Worm (Caenorhabditis elegans) whole organism, L2 larva: ENCODE measurements around the gene C18D11.1.

Experiments
- C34F6.9 ChIP-seq: fragments of 150-350 bp; optimal IDR thresholded peaks from 2 replicates; lab custom pipeline; 2014; ENCODE audit warnings: missing biosample characterization, missing genetic modification characterization
- R02D3.7 ChIP-seq: fragments of 150-350 bp; optimal IDR thresholded peaks from 2 replicates; lab custom pipeline; 2014; ENCODE audit warnings: missing biosample characterization, missing genetic modification characterization
- Y55F3AM.14 ChIP-seq: fragments of 200-800 bp; sonication (Bioruptor generic); optimal IDR thresholded peaks from 2 replicates; lab custom pipeline; 2018; ENCODE audit warnings: mild to moderate bottlenecking, missing genetic modification characterization, missing compliant biosample characterization
- alr-1 ChIP-seq: fragments of 150-350 bp; optimal IDR thresholded peaks from 2 replicates; lab custom pipeline; 2014; ENCODE audit warnings: missing biosample characterization, missing genetic modification characterization
- aly-2 ChIP-seq: fragments of 150-350 bp; optimal IDR thresholded peaks from 2 replicates; lab custom pipeline; 2014; ENCODE audit warnings: missing biosample characterization, missing genetic modification characterization
- ama-1 ChIP-seq: fragments of 150-350 bp; optimal IDR thresholded peaks from 2 replicates; lab custom pipeline; 2018; ENCODE audit warnings: inconsistent platforms
- ceh-82 ChIP-seq: fragments of 150-350 bp; optimal IDR thresholded peaks from 2 replicates; lab custom pipeline; 2014; ENCODE audit warnings: missing biosample characterization, missing genetic modification characterization
- crh-2 ChIP-seq: sonication (generic microtip); optimal IDR thresholded peaks from 2 replicates; lab custom pipeline; 2017; ENCODE audit warnings: missing biosample characterization, missing genetic modification characterization
- dmd-4 ChIP-seq: sonication (generic microtip); optimal IDR thresholded peaks from 2 replicates; lab custom pipeline; 2017; ENCODE audit warnings: missing biosample characterization, missing genetic modification characterization
- elt-1 ChIP-seq: fragments of 150-350 bp; optimal IDR thresholded peaks from 2 replicates; lab custom pipeline; 2014; ENCODE audit warnings: missing biosample characterization, missing genetic modification characterization
- gmeb-1 ChIP-seq: fragments of 150-350 bp; optimal IDR thresholded peaks from 2 replicates; lab custom pipeline; 2014; ENCODE audit warnings: missing biosample characterization, missing genetic modification characterization
- lin-13 ChIP-seq: fragments of 150-350 bp; optimal IDR thresholded peaks from 2 replicates; lab custom pipeline; 2014; ENCODE audit warnings: missing biosample characterization, missing genetic modification reagents, missing genetic modification characterization
- lin-39 ChIP-seq: fragments of 150-350 bp; optimal IDR thresholded peaks from 2 replicates; lab custom pipeline; 2014; ENCODE audit warnings: missing biosample characterization, missing genetic modification reagents, missing genetic modification characterization
- lsy-2 ChIP-seq, 2 experiments: fragments of 150-350 bp in 1 of 2; sonication (generic microtip) in 1 of 2; optimal IDR thresholded peaks; 2 replicates each; lab custom pipeline; 2014 to 2017; ENCODE audit warnings: missing biosample characterization in 2 of 2, missing genetic modification characterization in 2 of 2
- mab-5 ChIP-seq: fragments of 150-350 bp; optimal IDR thresholded peaks from 2 replicates; lab custom pipeline; 2014; ENCODE audit warnings: missing biosample characterization, missing genetic modification characterization
- mbf-1 ChIP-seq: sonication (generic microtip); optimal IDR thresholded peaks from 2 replicates; lab custom pipeline; 2017; ENCODE audit warnings: missing biosample characterization, missing genetic modification characterization
- nhr-11 ChIP-seq: fragments of 150-350 bp; optimal IDR thresholded peaks from 2 replicates; lab custom pipeline; 2014; ENCODE audit warnings: missing biosample characterization, missing genetic modification characterization
- nhr-129 ChIP-seq: fragments of 150-350 bp; optimal IDR thresholded peaks from 2 replicates; lab custom pipeline; 2014; ENCODE audit warnings: missing biosample characterization, missing genetic modification characterization
- nhr-23 ChIP-seq: fragments of 150-350 bp; optimal IDR thresholded peaks from 2 replicates; lab custom pipeline; 2014; ENCODE audit warnings: missing biosample characterization, missing genetic modification reagents, missing genetic modification characterization
- nhr-237 ChIP-seq: fragments of 150-350 bp; optimal IDR thresholded peaks from 2 replicates; lab custom pipeline; 2014; ENCODE audit warnings: missing biosample characterization, missing genetic modification characterization
- nhr-6 ChIP-seq: fragments of 150-350 bp; optimal IDR thresholded peaks from 2 replicates; lab custom pipeline; 2014; ENCODE audit warnings: missing biosample characterization, missing genetic modification characterization
- nhr-77 ChIP-seq: fragments of 150-350 bp; optimal IDR thresholded peaks from 2 replicates; lab custom pipeline; 2014; ENCODE audit warnings: missing biosample characterization, missing genetic modification characterization
- peb-1 ChIP-seq: fragments of 150-350 bp; optimal IDR thresholded peaks from 2 replicates; lab custom pipeline; 2014; ENCODE audit warnings: missing biosample characterization, missing genetic modification characterization
- sem-4 ChIP-seq: fragments of 150-350 bp; optimal IDR thresholded peaks from 2 replicates; lab custom pipeline; 2014; ENCODE audit warnings: missing biosample characterization, missing genetic modification reagents, missing genetic modification characterization
- skn-1 ChIP-seq: sonication (generic microtip); optimal IDR thresholded peaks from 2 replicates; lab custom pipeline; 2017; ENCODE audit warnings: missing biosample characterization, missing genetic modification characterization
- sma-3 ChIP-seq: sonication (generic microtip); optimal IDR thresholded peaks from 2 replicates; lab custom pipeline; 2016; ENCODE audit warnings: missing genetic modification reagents, missing genetic modification characterization, missing compliant biosample characterization
- sma-9 ChIP-seq, 2 experiments: fragments of 150-350 bp in 1 of 2; sonication (generic microtip) in 1 of 2; optimal IDR thresholded peaks; 2 replicates each; lab custom pipeline; 2014 to 2016; ENCODE audit warnings: missing genetic modification characterization in 2 of 2, mild to moderate bottlenecking in 1 of 2, missing biosample characterization in 1 of 2, missing compliant biosample characterization in 1 of 2, missing genetic modification reagents in 1 of 2, moderate library complexity in 1 of 2
- unc-39 ChIP-seq: fragments of 150-350 bp; optimal IDR thresholded peaks from 2 replicates; lab custom pipeline; 2014; ENCODE audit warnings: missing biosample characterization, missing genetic modification characterization
- unc-55 ChIP-seq: fragments of 150-350 bp; sonication (generic microtip); optimal IDR thresholded peaks from 3 replicates; lab custom pipeline; 2014; ENCODE audit warnings: missing biosample characterization, missing genetic modification reagents, missing genetic modification characterization
- unc-62 ChIP-seq: fragments of 150-350 bp; optimal IDR thresholded peaks from 2 replicates; lab custom pipeline; 2014; ENCODE audit warnings: missing biosample characterization, missing genetic modification reagents, missing genetic modification characterization
- ztf-1 ChIP-seq: fragments of 200-800 bp; sonication (Bioruptor generic); conservative IDR thresholded peaks from 2 replicates; pipeline ENCODE4 v1.3.6; 2022; ENCODE audit warnings: missing genetic modification characterization, missing compliant biosample characterization
- ztf-11 ChIP-seq: sonication (generic microtip); optimal IDR thresholded peaks from 2 replicates; lab custom pipeline; 2017; ENCODE audit warnings: missing biosample characterization, missing genetic modification characterization
- ztf-4 ChIP-seq: fragments of 150-350 bp; optimal IDR thresholded peaks from 2 replicates; lab custom pipeline; 2014; ENCODE audit warnings: missing biosample characterization, missing genetic modification characterization

Gene C18D11.1

DNA sequence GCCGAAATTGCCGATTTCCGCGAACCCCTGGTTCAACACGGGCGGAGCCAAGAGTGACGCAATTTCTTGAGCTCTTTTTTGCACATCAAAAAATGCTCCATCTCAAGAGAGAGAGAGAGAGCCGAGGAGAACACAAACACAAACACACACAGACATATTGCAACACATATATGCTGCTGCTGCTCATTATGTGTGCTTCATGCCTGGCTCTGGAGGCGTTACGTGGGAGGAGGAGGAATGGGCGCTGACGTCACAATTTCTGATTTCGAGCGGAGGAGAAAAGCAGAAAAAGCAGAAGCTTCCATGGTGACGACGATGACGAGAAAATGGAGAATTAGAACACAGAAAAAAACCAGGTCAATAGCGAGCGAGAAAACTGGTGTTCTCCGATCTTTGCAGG lies 19.7 kb downstream of the C18D11.1 start (continued):
- peak in 1 of 2 experiments; percentile 27 for TF ChIP-seq lsy-2 (tag; optimal IDR thresholded peaks at IDR 0.05; lab: Kevin White, UChicago)
- no peak for TF ChIP-seq ztf-4 (tag; lab: Kevin White, UChicago)
- TF ChIP-seq mbf-1 (tag; lab: Kevin White, UChicago), result no peak
- no peak for TF ChIP-seq sem-4
- no peak for TF ChIP-seq unc-62 (GFP tag; lab: Kevin White, UChicago)
- TF ChIP-seq sma-9 (GFP tag; optimal IDR thresholded peaks at IDR 0.05; lab: Kevin White, UChicago), result no peak
- TF ChIP-seq sma-9 (tag; optimal IDR thresholded peaks at IDR 0.05; lab: Kevin White, UChicago), result no peak
- TF ChIP-seq nhr-11 (tag; lab: Kevin White, UChicago), result no peak
- no peak for TF ChIP-seq dmd-4 (tag; lab: Kevin White, UChicago)

DNA sequence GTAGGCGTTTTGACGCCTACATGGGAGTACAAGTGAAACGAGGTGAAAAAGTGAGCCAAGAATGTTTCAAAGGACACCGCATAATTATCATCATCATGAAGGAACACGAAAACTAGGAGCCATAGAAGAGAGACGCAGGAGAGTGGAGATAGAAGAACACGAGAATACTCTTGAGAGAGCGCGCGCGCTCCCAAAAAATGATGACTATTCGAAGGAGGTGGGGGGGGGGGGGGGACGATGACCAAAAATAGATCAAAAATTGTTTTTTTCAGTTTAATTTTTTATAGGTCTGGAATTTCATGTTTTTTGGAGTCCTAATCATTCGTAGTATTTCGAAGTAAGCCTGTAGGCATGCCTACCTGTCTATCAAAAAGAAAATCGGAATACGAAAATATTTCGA lies 20.4 kb downstream of the C18D11.1 start:
- TF ChIP-seq crh-2 (tag; lab: Kevin White, UChicago), result no peak
- peak; percentile 27 for TF ChIP-seq unc-55 (GFP tag; lab: Kevin White, UChicago)
- TF ChIP-seq skn-1 (tag; lab: Kevin White, UChicago), result peak; percentile 61

DNA sequence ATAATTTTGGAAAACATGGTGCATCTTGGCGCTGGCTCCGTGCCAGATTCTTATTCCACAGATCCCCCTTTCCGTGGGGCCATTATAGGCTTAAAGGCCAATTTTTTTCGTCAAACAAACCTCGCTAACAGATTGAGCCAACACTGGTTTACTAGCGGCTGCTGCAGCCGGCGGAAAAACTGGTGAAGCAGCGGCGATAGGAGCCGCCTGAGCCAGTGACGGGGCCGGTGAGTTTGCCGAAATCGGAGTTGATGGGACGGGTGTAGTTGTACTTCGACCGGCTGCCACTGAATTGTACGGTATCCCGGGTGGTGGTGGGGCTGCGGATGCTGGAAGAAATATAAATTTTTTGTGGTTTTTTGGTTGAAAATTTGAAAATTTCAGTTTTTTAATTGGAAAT lies 25.4 kb downstream of the C18D11.1 start:
- TF ChIP-seq ztf-11 (tag; lab: Kevin White, UChicago) (no peak), ztf-1 (GFP tag; lab: Robert Waterston, UW) (no peak)

DNA sequence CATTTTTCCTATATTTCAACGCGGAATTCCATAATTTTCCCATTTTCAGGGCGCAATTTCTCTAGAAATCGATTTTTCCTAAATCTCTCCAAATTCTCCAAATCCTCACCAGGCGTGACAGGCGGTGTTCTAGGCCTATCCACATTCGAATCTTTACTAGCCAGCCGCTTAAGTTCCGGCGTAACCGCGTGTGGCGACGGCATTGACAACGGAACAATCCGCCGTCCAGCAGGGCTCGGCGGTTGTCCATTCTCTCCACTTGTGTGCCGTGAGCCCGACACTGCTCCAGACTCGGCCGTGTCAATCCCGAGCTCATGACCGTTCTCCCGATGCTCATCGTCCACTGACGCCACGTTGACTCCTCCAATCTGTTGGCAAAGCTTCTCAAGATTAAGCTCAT lies 26.6 kb downstream of the C18D11.1 start:
- TF ChIP-seq ama-1 (no peak), lsy-2 (tag; optimal IDR thresholded peaks at IDR 0.05; lab: Kevin White, UChicago) (no peak), dmd-4 (tag; lab: Kevin White, UChicago) (no peak)

DNA sequence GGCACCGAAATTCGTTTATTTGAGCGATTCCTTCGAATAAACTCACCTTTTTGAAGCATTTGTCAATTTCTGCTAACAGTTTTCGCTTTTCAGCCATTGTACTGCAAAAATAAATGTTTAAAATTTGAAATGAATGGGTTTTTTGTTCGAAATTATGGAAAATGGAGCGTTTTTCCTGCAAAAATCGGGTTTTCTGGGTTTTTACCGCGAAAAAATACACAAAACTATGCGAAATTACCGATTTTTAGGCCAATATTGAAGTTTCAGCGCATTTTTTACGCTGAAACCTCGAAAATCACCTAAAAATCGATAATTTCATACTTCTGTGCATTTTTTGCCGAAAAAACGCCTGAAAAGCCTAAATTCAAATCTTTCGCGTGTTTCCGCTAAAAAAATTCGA lies 30.0 kb downstream of the C18D11.1 start, which contains the start of gene ntl-3:
ntl-3 (minus strand) TSS at position 101 of the 400 bp plus-strand sequence.
- TF ChIP-seq sma-9 (GFP tag; optimal IDR thresholded peaks at IDR 0.05; lab: Kevin White, UChicago), result no peak
- TF ChIP-seq sma-9 (tag; optimal IDR thresholded peaks at IDR 0.05; lab: Kevin White, UChicago), result no peak
- TF ChIP-seq sma-3 (GFP tag; lab: Kevin White, UChicago), result no peak
- no peak for TF ChIP-seq unc-39 (tag; lab: Kevin White, UChicago)
- TF ChIP-seq nhr-6 (tag; lab: Kevin White, UChicago), result no peak
- TF ChIP-seq Y55F3AM.14 (GFP tag; lab: Kevin White, UChicago), result no peak
- TF ChIP-seq aly-2, result no peak

DNA sequence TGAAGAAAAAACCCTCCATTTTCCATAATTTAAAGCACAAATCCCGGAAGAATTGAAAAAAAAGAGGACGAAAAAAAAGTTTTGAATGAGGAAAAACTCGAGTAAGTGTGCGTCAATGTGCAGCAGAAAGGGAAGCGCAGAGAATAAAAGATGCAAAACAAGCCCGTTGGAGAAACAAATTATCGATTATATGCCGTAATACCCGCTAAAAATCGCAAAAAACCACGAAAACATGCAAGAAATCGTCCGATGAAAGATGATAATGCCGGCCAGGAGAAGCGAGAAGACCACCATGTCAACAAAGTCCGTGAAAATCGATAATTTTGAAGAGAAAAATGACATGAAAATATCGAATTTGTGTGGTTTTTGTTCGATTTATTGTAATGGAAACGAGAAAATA lies 30.6 kb downstream of the C18D11.1 start:
- TF ChIP-seq ama-1 (no peak), ceh-82 (tag; lab: Kevin White, UChicago) (no peak), R02D3.7 (no peak)

- TF ChIP-seq C34F6.9 (tag; lab: Kevin White, UChicago) (peak; percentile 54), lsy-2 (tag; optimal IDR thresholded peaks at IDR 0.05; lab: Kevin White, UChicago) (peak; percentile 86 to 98), lin-39 (tag; lab: Kevin White, UChicago) (no peak), lin-13 (GFP tag; lab: Kevin White, UChicago) (peak; percentile 32), ztf-1 (GFP tag; lab: Robert Waterston, UW) (no peak), gmeb-1 (tag; lab: Kevin White, UChicago) (peak; percentile 36), unc-55 (GFP tag; lab: Kevin White, UChicago) (peak; percentile 64), nhr-129 (peak; percentile 41)
- TF ChIP-seq, all 48 proteins: peak for 6
Measured at ce11 chrIII:11847658-11848202, 31.4 kb downstream of the C18D11.1 start, which contains the start of gene mif-1. TSS of gene mif-1 (plus strand) at chrIII:11848152.

DNA sequence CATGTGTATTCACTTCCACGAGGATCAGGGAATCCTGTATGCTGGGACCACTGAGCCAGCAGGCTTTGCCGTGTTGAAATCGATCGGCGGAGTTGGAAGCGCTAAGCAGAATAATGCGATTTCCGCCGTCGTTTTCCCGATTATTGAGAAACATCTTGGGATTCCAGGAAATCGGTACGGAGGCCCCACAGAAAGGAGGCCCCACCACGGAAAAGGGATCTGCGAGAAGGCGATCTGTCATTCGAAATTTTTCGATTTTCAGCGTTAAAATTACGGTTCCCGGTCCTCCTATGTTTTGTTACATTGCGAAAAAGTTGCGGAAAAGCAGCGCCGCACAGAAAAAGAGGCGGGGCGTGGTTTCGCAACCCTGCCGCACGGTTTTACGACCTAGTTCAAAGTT lies 31.9 kb downstream of the C18D11.1 start:
- no peak for TF ChIP-seq nhr-237 (tag; lab: Kevin White, UChicago)
- no peak for TF ChIP-seq elt-1
- no peak for TF ChIP-seq alr-1
- TF ChIP-seq crh-2 (tag; lab: Kevin White, UChicago), result no peak
- no peak for TF ChIP-seq Y55F3AM.14 (GFP tag; lab: Kevin White, UChicago)
- TF ChIP-seq dmd-4 (tag; lab: Kevin White, UChicago), result no peak
- no peak for TF ChIP-seq mab-5 (tag; lab: Kevin White, UChicago)
- no peak for TF ChIP-seq nhr-23 (tag; lab: Kevin White, UChicago)
- no peak for TF ChIP-seq aly-2
- no peak for TF ChIP-seq mbf-1 (tag; lab: Kevin White, UChicago)
- no peak for TF ChIP-seq nhr-77 (tag; lab: Kevin White, UChicago)
- no peak for TF ChIP-seq peb-1
- no peak for TF ChIP-seq unc-39 (tag; lab: Kevin White, UChicago)
- no peak for TF ChIP-seq ztf-1 (GFP tag; lab: Robert Waterston, UW)
- no peak for TF ChIP-seq sem-4
- TF ChIP-seq C34F6.9 (tag; lab: Kevin White, UChicago), result no peak
- TF ChIP-seq, all 48 proteins: peak for 0
